Fruit fly (Drosophila melanogaster): ENCODE measurements around the gene CG12974.

dm6 chr3L:21304400-21304799, 18.6 kb upstream of the CG12974 start, which contains the start of the genes CG11309 and CG7632:
- TF ChIP-seq CTCF (optimal IDR thresholded peaks at IDR 0.05) (no peak), CG8478 (optimal IDR thresholded peaks at IDR 0.05) (no peak)
